Worm (Caenorhabditis elegans) whole organism, dauer: ENCODE results near the gene T14B4.9.

ENCODE experiments used
- unc-62 ChIP-seq: sonication (generic microtip); optimal IDR thresholded peaks from 2 replicates; lab custom pipeline; 2017; ENCODE audit warnings: missing biosample characterization, missing genetic modification reagents, missing genetic modification characterization

Gene T14B4.9

DNA sequence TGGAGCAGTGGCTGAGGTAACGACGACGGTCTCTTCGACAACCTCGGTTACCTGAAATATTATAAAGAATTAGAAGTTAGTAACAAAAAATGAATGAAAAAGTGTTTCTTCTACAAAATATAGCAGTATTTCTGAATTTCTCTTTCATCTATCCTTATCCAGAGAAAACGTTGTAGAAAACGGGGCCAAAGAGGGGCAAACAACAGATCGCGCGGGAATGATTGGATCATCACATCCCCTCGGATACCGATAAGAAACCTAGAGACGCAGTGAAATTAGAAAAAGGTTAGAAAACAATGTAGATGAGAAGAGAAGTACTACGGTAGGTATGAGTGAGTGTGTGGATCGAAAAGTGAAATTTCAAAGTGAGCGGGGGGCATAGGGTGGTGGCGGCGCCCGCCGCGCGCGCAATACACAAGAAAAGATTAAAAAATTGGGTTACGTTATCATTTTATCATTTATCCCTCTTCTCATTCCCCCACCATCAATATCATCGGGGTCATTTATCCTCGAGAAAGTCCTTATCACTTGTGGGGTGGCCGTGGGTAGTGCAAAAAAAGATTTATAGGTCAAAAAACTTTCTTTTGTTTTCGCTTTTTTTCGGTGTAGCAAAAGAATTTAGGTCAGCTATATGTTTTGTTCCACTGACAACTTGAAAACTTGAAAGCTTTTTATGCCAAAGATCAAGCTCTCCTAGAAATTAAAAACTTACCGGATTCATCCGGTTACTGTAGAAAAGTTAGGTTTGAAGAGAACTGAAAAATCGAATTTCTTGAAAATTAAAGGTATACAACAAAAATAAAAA lies 21.2 kb downstream of the T14B4.9 start, which contains the start of the genes dpy-10 and T14B4.19:
Gene dpy-10, minus strand, starts transcription at position 51 of the 805 bp plus-strand sequence.
Gene T14B4.19, minus strand, starts transcription at position 755 of the 805 bp plus-strand sequence.
- TF ChIP-seq unc-62 (GFP tag; lab: Kevin White, UChicago) = no peak

- no peak for TF ChIP-seq unc-62 (GFP tag; lab: Kevin White, UChicago)
Observed at ce11 chrII:6710596-6710995, 23.0 kb downstream of the T14B4.9 start.

DNA sequence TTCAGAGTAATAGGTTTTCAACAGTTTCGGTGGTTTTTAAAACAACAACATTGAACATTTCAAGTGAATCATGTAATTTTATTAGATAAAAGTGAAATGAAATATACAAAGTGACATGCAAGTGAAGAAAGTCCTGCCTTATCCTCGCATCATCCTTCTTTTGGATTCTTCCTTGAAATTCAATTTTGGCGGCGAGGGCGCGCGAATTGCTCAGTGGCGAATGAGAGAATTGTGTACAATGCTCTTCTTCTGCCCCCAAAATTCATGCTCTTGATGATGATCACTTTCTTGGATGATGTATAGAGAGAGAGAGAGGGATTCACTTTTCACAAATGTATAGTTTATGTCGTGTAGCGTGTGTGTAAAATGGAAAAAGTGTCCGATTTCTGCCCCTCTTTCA lies 23.9 kb downstream of the T14B4.9 start:
- TF ChIP-seq unc-62 (GFP tag; lab: Kevin White, UChicago) = no peak

DNA sequence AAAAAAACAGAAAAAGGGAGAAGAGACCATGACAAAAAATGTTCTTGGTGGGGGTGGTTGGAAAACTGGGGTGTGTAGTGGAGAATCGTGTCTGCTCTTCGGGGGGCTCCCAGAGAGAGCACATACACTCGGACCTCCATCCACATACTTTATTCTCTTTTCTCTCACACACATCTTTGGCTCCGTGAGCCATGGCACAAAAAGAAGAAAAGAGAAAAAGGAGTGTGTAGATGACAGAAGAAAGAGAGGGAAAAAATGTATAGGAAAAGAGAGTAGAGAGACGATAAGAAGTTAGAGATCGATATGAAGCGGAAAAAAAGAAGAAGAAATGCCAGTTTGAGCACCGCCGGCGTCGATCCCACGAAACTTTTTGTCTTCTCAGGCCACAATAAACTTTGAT lies 24.6 kb downstream of the T14B4.9 start:
- no peak for TF ChIP-seq unc-62 (GFP tag; lab: Kevin White, UChicago)

DNA sequence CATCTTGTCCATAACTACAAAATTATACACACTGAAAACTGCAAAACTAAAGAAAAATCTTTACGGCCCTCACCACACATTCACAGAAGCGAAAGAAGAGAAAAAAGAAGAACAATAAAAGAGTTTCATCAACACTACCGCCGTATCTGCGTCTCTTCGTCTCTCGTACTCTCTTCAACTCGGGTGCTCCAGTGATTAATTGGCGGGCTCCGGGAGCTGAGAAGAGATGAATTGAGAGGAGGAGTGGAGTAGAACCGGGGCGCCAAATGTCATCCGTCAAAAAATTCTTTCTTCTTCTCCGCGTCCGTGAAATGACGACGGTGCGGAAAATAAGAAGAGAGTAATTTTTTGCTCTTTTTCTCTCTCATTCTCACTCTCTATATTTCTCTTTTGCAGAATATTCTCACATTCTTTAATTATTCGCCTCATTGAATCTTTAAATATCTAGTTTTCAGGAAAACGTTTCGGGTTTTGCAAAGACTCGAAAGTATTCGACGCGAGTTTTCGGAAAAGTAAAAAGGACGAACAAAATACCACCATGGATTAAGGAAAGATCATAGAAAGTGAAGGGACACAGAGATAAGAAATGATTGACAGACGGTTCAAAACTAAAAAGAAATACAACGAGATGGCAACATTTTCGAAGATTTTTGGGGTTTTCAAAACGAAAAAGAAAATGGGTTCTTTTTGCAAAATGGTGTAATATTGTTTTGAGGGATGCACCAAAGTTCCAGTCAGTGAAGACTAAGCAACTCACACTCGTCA lies 25.9 kb downstream of the T14B4.9 start:
- no peak for TF ChIP-seq unc-62 (GFP tag; lab: Kevin White, UChicago)

- no peak for TF ChIP-seq unc-62 (GFP tag; lab: Kevin White, UChicago)
Observed at ce11 chrII:6706552-6707091, 27.0 kb downstream of the T14B4.9 start.

DNA sequence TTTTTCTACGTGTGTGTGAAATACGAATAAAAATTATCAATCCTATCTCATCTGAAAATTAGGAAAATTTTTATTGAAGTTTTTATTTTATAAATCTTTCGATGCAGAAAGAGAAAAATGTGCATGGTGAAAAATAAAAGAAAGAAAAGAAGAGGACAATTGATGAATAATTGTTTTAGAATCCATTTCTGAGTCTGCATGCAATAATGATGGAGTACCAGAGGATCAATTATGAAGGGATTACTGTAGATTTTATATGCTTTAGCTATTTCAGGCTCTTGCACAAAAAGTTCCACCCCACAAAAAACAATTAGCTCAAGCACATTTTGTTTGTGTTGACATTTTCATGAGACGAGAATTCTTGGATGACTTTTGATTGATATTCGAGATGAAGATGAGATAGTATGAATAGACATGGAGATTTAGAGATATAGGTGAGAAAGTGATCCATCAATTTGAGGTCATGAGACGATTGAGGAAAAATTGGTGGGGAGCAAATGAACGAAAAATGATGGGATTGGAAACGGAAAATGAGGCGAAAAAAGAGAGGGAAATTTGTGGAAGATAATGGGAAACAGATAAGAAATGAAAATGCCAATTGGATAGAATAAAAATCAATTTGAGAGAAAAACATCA lies 27.9 kb downstream of the T14B4.9 start, which contains the start of gene rpy-1:
Gene rpy-1, minus strand, starts transcription at position 51 of the 636 bp plus-strand sequence.
- no peak for TF ChIP-seq unc-62 (GFP tag; lab: Kevin White, UChicago)

DNA sequence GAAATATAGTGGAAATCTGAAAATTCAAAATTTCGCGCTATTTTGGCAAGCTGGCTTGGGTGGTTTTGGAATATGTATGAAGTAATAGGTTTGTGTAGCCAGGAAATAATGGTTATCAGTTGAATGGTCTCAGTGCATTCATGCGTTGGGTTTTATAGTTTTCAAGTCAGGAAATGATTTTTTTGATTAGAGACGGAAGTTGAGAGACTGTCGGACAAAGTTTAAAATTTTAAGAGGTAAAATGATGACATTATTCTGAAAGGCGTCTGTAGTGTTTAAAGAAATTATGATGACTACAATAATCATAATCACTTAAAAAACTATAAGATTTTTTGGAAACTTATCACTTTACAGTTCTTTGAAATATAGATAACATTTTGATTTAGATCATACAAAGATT lies 32.1 kb downstream of the T14B4.9 start, which contains the start of gene C18H9.6:
Gene C18H9.6, minus strand, starts transcription at position 129 of the 400 bp plus-strand sequence.
- TF ChIP-seq unc-62 (GFP tag; lab: Kevin White, UChicago) = no peak

ce11 chrII:6698784-6699183 lies 34.8 kb downstream of the T14B4.9 start, which contains the start of gene C18H9.1:
C18H9.1 (plus strand) TSS chrII:6699084.
- TF ChIP-seq unc-62 (GFP tag; lab: Kevin White, UChicago) = no peak

DNA sequence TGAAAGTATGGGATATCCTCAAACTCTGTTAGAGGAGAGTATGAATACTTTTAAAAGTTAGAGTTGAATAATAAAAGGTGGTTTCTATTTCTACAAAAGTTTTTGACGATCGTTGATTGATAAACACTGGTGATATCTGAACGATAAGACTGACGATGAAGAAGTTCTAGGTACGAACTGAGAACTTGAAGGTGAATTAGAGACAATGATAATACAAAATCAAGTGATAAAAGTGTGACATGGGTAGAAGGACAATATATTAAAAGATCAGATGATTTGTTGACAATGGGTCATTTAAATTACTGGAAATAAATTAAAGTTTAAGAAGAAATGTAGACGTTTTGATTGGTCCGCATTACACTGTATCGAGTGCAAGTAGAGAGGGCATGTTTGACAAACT lies 38.2 kb downstream of the T14B4.9 start, which contains the start of gene C18H9.5:
Gene C18H9.5, minus strand, starts transcription at position 179 of the 400 bp plus-strand sequence.
- TF ChIP-seq unc-62 (GFP tag; lab: Kevin White, UChicago) = no peak

- TF ChIP-seq unc-62 (GFP tag; lab: Kevin White, UChicago) = no peak
Observed at ce11 chrII:6689088-6689487, 44.5 kb downstream of the T14B4.9 start.

DNA sequence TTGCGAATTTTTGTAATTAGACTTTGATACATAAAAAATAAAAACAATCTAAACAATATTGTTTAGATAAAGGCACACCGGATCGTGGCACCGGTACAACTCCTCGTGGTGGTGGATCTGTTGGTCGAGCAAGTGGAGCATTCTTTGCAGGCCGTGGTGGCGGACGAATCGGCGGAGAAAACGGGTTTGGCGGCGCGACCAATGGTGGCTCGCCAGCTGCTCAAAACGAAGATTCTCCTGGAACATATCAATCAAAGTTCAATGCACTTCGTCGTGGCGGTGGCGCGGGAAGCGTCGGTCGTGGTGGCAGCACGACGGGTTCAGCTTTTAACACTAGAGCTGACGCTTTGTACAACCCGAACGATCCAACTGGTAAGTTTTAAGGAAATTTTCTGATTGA lies 47.7 kb downstream of the T14B4.9 start:
- no peak for TF ChIP-seq unc-62 (GFP tag; lab: Kevin White, UChicago)

ce11 chrII:6683663-6684285 lies 49.8 kb downstream of the T14B4.9 start, which contains the start of gene gyf-1:
gyf-1 (plus strand) TSS chrII:6684235.
- TF ChIP-seq unc-62 (GFP tag; lab: Kevin White, UChicago) = no peak

- no peak for TF ChIP-seq unc-62 (GFP tag; lab: Kevin White, UChicago)
Observed at ce11 chrII:6682918-6683317, 50.7 kb downstream of the T14B4.9 start.

- no peak for TF ChIP-seq unc-62 (GFP tag; lab: Kevin White, UChicago)
Observed at ce11 chrII:6681478-6681877, 52.1 kb downstream of the T14B4.9 start.
